Worm (Caenorhabditis elegans): Measurements from ENCODE around the gene pho-7.

DNA sequence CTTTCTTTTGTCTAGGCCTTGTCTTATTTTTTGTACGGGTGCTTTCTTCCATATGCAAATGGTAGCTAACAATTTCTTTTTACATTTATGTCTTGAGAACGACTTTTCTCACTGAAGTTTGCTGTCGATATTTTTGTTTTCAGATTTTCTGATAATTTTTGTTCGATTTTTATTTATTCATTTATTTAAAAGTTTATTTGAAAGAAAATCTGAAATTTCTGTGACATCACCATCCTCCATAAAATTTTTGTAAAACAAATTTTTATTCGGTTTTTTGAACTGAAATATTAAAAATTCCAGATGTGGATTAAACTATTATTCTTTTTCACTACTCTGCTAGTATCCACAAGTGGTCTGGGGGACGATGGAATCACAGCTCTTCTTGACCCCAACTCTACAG is 12.7 kb upstream of the pho-7 start, which contains the start of gene pbo-4:
- TF ChIP-seq hlh-30 (tag; optimal IDR thresholded peaks at IDR 0.05; ENCODE audit: insufficient read depth) (no peak), fos-1 (tag; optimal IDR thresholded peaks at IDR 0.05) (no peak), nhr-76 (tag; optimal IDR thresholded peaks at IDR 0.05) (no peak), mep-1 (tag; optimal IDR thresholded peaks at IDR 0.05) (no peak), F49E8.2 (tag; optimal IDR thresholded peaks at IDR 0.05; ENCODE audit: borderline replicate concordance) (no peak), zfp-2 (tag; optimal IDR thresholded peaks at IDR 0.05) (no peak), aly-2 (tag; optimal IDR thresholded peaks at IDR 0.05) (no peak), nhr-77 (tag; optimal IDR thresholded peaks at IDR 0.05) (no peak), ceh-82 (tag; optimal IDR thresholded peaks at IDR 0.05) (no peak)

Measured in whole organism, L4 larva.